Fruit fly (Drosophila melanogaster) whole organism, prepupa: ENCODE results near the gene Sodh2.
A peak's percentile ranks its signal among the peaks of the same experiment; 100 is the strongest.

Experiments
- CG10631 ChIP-seq: fragments of 200-800 bp; sonication (Bioruptor generic); optimal IDR thresholded peaks from 2 replicates; lab custom pipeline; 2016; ENCODE audit warnings: missing biosample characterization, missing genetic modification characterization
- CG10669 ChIP-seq: fragments of 200-800 bp; sonication (Bioruptor generic); optimal IDR thresholded peaks from 3 replicates; lab custom pipeline; 2018; ENCODE audit warnings: missing biosample characterization, mild to moderate bottlenecking, missing genetic modification characterization, moderate library complexity
- CG11762 ChIP-seq: fragments of 200-800 bp; sonication (Bioruptor generic); optimal IDR thresholded peaks from 3 replicates; lab custom pipeline; 2016; ENCODE audit warnings: missing biosample characterization, missing genetic modification characterization; ENCODE audit not compliant: insufficient read depth
- CG15336 ChIP-seq: fragments of 200-800 bp; sonication (Bioruptor generic); IDR thresholded peaks from 2 replicates; pipeline ENCODE4 v1.3.6; 2022; ENCODE audit warnings: missing biosample characterization, missing genetic modification characterization
- CG1621 ChIP-seq: fragments of 200-800 bp; sonication (Bioruptor generic); optimal IDR thresholded peaks from 3 replicates; lab custom pipeline; 2018; ENCODE audit warnings: missing biosample characterization, mild to moderate bottlenecking, missing genetic modification characterization
- CG16779 ChIP-seq: fragments of 200-800 bp; sonication (Bioruptor generic); optimal IDR thresholded peaks from 3 replicates; lab custom pipeline; 2017; ENCODE audit warnings: missing biosample characterization, mild to moderate bottlenecking, missing genetic modification characterization
- CG3032 ChIP-seq: fragments of 200-800 bp; optimal IDR thresholded peaks from 2 replicates; lab custom pipeline; 2019; ENCODE audit warnings: missing biosample characterization, mild to moderate bottlenecking, missing genetic modification characterization, moderate library complexity
- CG32006 ChIP-seq: fragments of 200-800 bp; sonication (Bioruptor generic); optimal IDR thresholded peaks from 3 replicates; lab custom pipeline; 2017; ENCODE audit warnings: missing biosample characterization, mild to moderate bottlenecking, missing genetic modification characterization
- CG34406 ChIP-seq: fragments of 200-800 bp; sonication (Bioruptor generic); optimal IDR thresholded peaks from 3 replicates; lab custom pipeline; 2016; ENCODE audit warnings: missing biosample characterization, missing genetic modification characterization
- CG6163 ChIP-seq: fragments of 200-800 bp; sonication (Bioruptor generic); IDR thresholded peaks from 3 replicates; pipeline ENCODE4 v1.3.6; 2022; ENCODE audit warnings: missing biosample characterization, missing genetic modification characterization
- CG6792 ChIP-seq: fragments of 200-800 bp; sonication (Bioruptor generic); optimal IDR thresholded peaks from 3 replicates; lab custom pipeline; 2016; ENCODE audit warnings: missing biosample characterization, missing genetic modification characterization
- CG6808 ChIP-seq: fragments of 200-800 bp; sonication (Bioruptor generic); optimal IDR thresholded peaks from 3 replicates; lab custom pipeline; 2017; ENCODE audit warnings: missing biosample characterization, missing genetic modification characterization, mild to moderate bottlenecking, moderate library complexity, missing genetic modification reagents
- CG8119 ChIP-seq: fragments of 200-800 bp; sonication (Bioruptor generic); IDR thresholded peaks from 3 replicates; pipeline ENCODE4 v1.3.6; 2022; ENCODE audit warnings: missing biosample characterization, missing genetic modification characterization
- CG8319 ChIP-seq: fragments of 200-800 bp; sonication (Bioruptor generic); optimal IDR thresholded peaks from 3 replicates; lab custom pipeline; 2016; ENCODE audit warnings: missing biosample characterization, missing genetic modification characterization
- CG8632 ChIP-seq: fragments of 200-800 bp; sonication (Bioruptor generic); optimal IDR thresholded peaks from 3 replicates; lab custom pipeline; 2016; ENCODE audit warnings: missing biosample characterization, missing genetic modification characterization
- CG9139 ChIP-seq: fragments of 200-800 bp; sonication (Bioruptor generic); optimal IDR thresholded peaks from 3 replicates; lab custom pipeline; 2017; ENCODE audit warnings: missing biosample characterization, mild to moderate bottlenecking, missing genetic modification characterization
- Eip78C ChIP-seq: fragments of 200-800 bp; sonication (Bioruptor generic); peaks from one replicate; lab custom pipeline; 2016; ENCODE audit warnings: missing biosample characterization, missing genetic modification characterization
- Eip93F ChIP-seq: fragments of 200-800 bp; sonication (Bioruptor generic); optimal IDR thresholded peaks from 2 replicates; lab custom pipeline; 2016; ENCODE audit warnings: missing biosample characterization, mild to moderate bottlenecking, missing genetic modification characterization
- Ets21C ChIP-seq: fragments of 200-800 bp; sonication (Bioruptor generic); optimal IDR thresholded peaks from 3 replicates; lab custom pipeline; 2016; ENCODE audit warnings: missing biosample characterization, missing genetic modification characterization
- Ets96B ChIP-seq: fragments of 200-800 bp; optimal IDR thresholded peaks from 2 replicates; lab custom pipeline; 2019; ENCODE audit warnings: missing biosample characterization, mild to moderate bottlenecking, missing genetic modification characterization, moderate library complexity
- Gug ChIP-seq: fragments of 200-800 bp; sonication (Bioruptor generic); IDR thresholded peaks from 2 replicates; pipeline ENCODE4 v1.3.6; 2022; ENCODE audit warnings: missing biosample characterization, missing genetic modification characterization
- Hr4 ChIP-seq: fragments of 200-800 bp; sonication (Bioruptor generic); optimal IDR thresholded peaks from 3 replicates; lab custom pipeline; 2016; ENCODE audit warnings: missing biosample characterization, missing genetic modification characterization
- Lpt ChIP-seq: fragments of 200-800 bp; sonication (Bioruptor generic); optimal IDR thresholded peaks from 3 replicates; lab custom pipeline; 2016; ENCODE audit warnings: missing biosample characterization, missing genetic modification characterization
- Met ChIP-seq: fragments of 200-800 bp; sonication (Bioruptor generic); optimal IDR thresholded peaks from 3 replicates; lab custom pipeline; 2016; ENCODE audit warnings: missing biosample characterization, missing genetic modification characterization
- Sox102F ChIP-seq: fragments of 200-800 bp; sonication (Bioruptor generic); optimal IDR thresholded peaks from 2 replicates; lab custom pipeline; 2016; ENCODE audit warnings: missing biosample characterization, mild to moderate bottlenecking, missing genetic modification characterization
- Sox14 ChIP-seq: fragments of 200-800 bp; sonication (Bioruptor generic); optimal IDR thresholded peaks from 3 replicates; lab custom pipeline; 2016; ENCODE audit warnings: missing biosample characterization, missing genetic modification characterization
- Sox15 ChIP-seq: fragments of 200-800 bp; sonication (Bioruptor generic); optimal IDR thresholded peaks from 3 replicates; lab custom pipeline; 2016; ENCODE audit warnings: missing biosample characterization, missing genetic modification characterization
- achi ChIP-seq: fragments of 200-800 bp; sonication (Bioruptor generic); optimal IDR thresholded peaks from 3 replicates; lab custom pipeline; 2016; ENCODE audit warnings: missing biosample characterization, missing genetic modification characterization
- acj6 ChIP-seq: fragments of 200-800 bp; sonication (Bioruptor generic); optimal IDR thresholded peaks from 3 replicates; lab custom pipeline; 2016; ENCODE audit warnings: missing biosample characterization, missing genetic modification characterization
- cyc ChIP-seq: fragments of 200-800 bp; sonication (Bioruptor generic); optimal IDR thresholded peaks from 3 replicates; lab custom pipeline; 2016; ENCODE audit warnings: missing biosample characterization, missing genetic modification characterization
- dac ChIP-seq: fragments of 200-800 bp; sonication (Bioruptor generic); optimal IDR thresholded peaks from 2 replicates; lab custom pipeline; 2017; ENCODE audit warnings: missing biosample characterization, mild to moderate bottlenecking, missing genetic modification characterization
- dsx ChIP-seq: fragments of 200-800 bp; optimal IDR thresholded peaks from 3 replicates; lab custom pipeline; 2019; ENCODE audit warnings: missing biosample characterization, mild to moderate bottlenecking, missing genetic modification characterization, moderate library complexity; ENCODE audit not compliant: poor library complexity, severe bottlenecking
- eg ChIP-seq: fragments of 200-800 bp; sonication (Bioruptor generic); IDR thresholded peaks from 3 replicates; pipeline ENCODE4 v1.3.6; 2022; ENCODE audit warnings: missing biosample characterization, missing genetic modification characterization
- esn ChIP-seq: fragments of 200-800 bp; sonication (Bioruptor generic); optimal IDR thresholded peaks from 2 replicates; lab custom pipeline; 2016; ENCODE audit warnings: missing biosample characterization, mild to moderate bottlenecking, missing genetic modification characterization, moderate library complexity
- fd59A ChIP-seq: fragments of 200-800 bp; sonication (Bioruptor generic); optimal IDR thresholded peaks from 2 replicates; lab custom pipeline; 2017; ENCODE audit warnings: missing biosample characterization, mild to moderate bottlenecking, missing genetic modification characterization, missing genetic modification reagents
- fkh ChIP-seq: fragments of 200-800 bp; sonication (Bioruptor generic); optimal IDR thresholded peaks from 3 replicates; lab custom pipeline; 2017; ENCODE audit warnings: missing biosample characterization, mild to moderate bottlenecking, missing genetic modification characterization, moderate library complexity
- lz ChIP-seq: fragments of 200-800 bp; sonication (Bioruptor generic); optimal IDR thresholded peaks from 3 replicates; lab custom pipeline; 2016; ENCODE audit warnings: missing biosample characterization, missing genetic modification characterization
- net ChIP-seq: fragments of 200-800 bp; sonication (Bioruptor generic); optimal IDR thresholded peaks from 3 replicates; lab custom pipeline; 2016; ENCODE audit warnings: missing biosample characterization, missing genetic modification characterization
- salr ChIP-seq, 2 experiments: fragments of 200-800 bp; sonication (Bioruptor generic); optimal IDR thresholded peaks; 3 replicates each; lab custom pipeline; 2016 to 2018; ENCODE audit warnings: missing biosample characterization in 2 of 2, missing genetic modification characterization in 2 of 2, mild to moderate bottlenecking in 1 of 2
- spab ChIP-seq: fragments of 200-800 bp; sonication (Bioruptor generic); optimal IDR thresholded peaks from 2 replicates; lab custom pipeline; 2017; ENCODE audit warnings: missing biosample characterization, mild to moderate bottlenecking, missing genetic modification characterization, missing genetic modification reagents
- ss ChIP-seq, 2 experiments: fragments of 200-800 bp; sonication (Bioruptor generic); optimal IDR thresholded peaks; 2 replicates in 1 of 2; 3 replicates in 1 of 2; lab custom pipeline; 2017 to 2018; ENCODE audit warnings: mild to moderate bottlenecking in 2 of 2, missing biosample characterization in 2 of 2, missing genetic modification characterization in 2 of 2, moderate library complexity in 1 of 2
- svp ChIP-seq: fragments of 200-800 bp; sonication (Bioruptor generic); peaks from one replicate; lab custom pipeline; 2016; ENCODE audit warnings: missing biosample characterization, missing genetic modification characterization
- topi ChIP-seq: fragments of 200-800 bp; sonication (Bioruptor generic); optimal IDR thresholded peaks from 3 replicates; lab custom pipeline; 2016; ENCODE audit warnings: missing biosample characterization, missing genetic modification characterization
- vri ChIP-seq: fragments of 200-800 bp; sonication (Bioruptor generic); optimal IDR thresholded peaks from 3 replicates; lab custom pipeline; 2016; ENCODE audit warnings: missing biosample characterization, mild to moderate bottlenecking, missing genetic modification characterization

The Sodh2 gene

DNA sequence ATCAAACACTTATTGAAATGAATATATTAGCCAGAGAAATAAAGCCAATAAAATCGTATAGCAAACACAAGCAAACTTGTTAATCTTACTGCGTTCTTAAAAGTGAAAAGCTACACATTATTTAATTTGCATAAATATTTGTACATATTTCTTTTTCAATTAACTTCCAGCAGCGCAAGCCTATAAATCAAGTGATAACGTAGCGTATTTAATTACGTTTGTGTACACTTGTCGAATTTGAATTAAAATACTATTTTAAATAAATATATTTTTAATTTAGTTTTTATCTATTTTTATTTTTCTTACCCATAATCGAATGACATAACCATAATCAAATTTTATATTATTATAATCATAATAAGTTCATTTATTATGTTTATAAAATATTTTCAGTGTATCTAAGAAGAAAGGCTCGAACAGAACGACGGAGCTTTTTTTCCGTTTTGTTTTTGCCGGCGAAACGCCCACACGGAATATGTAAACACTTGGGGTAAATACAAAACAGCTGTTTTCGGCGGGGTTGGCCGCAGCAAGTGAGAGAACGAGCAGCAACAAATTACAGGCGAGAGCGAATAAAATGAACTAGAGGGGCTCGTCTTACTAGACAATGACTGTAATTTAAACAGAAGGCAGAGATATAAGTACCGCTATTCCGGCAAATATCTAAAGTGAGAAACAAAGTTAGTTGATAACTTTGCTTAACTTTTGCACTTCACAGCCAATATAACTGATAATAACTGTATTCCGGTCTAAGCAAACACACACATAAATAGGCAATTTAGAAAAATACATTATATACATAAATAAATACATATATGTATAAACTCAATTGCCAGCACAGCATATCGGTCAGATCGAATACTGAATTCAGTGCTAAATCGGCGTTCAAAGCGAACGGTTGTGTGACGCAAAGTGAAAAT is at the start of gene Sodh2 (continued):
- peak; percentile 50 for TF ChIP-seq Eip93F (GFP tag; lab: Kevin White, UChicago)
- TF ChIP-seq fd59A (GFP tag; lab: Kevin White, UChicago): no peak
- TF ChIP-seq Sox14 (GFP tag; lab: Kevin White, UChicago): peak; percentile 50
- peak; percentile 97 for TF ChIP-seq fkh (GFP tag; lab: Kevin White, UChicago)
- peak; percentile 22 for TF ChIP-seq Met (GFP tag; lab: Kevin White, UChicago)
- peak; percentile 70 for TF ChIP-seq dsx (GFP tag; lab: Kevin White, UChicago)
- peak; percentile 58 for TF ChIP-seq Ets96B (tag; lab: Kevin White, UChicago)
- TF ChIP-seq CG32006: peak; percentile 63
- TF ChIP-seq Ets21C (GFP tag; lab: Kevin White, UChicago): peak; percentile 1
- peak; percentile 86 for TF ChIP-seq CG15336 (GFP tag; lab: Robert Waterston, UW)

DNA sequence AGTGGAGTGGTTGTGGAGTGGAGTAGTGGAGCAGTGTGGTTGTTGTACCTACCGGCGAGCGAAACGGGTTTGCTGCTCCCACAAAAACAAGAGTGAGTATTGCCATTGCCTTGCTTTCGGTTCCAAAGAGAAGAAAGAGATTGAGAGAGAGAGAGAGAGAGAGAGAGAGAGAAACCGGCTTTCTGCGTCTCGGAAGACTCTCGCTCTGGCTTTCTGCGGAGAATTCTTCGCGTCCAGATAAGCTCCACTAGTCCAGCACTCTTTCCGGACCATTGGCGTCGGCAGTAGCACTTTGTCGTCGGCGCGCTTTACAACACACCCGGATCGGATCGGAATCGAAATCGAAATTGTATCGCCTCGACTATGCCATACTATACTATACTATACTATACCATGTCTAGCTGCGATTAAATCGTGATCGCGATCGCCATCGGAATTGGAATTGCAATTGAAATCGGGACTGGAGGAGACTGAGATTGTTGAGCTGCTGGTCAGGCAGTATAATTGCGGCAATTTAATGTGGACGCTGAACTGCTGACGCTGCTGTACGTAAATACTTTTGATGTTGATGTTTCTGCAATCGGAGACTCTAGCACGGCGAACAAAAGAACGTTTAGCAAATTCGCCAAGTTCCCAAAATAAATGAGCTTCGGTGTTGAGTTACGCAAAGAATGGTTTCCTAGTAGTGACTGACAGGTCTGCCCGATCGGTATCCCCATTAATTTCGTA is 49.2 kb upstream of the Sodh2 start, which contains the start of gene Cad86C:
TSS of gene Cad86C (plus strand) at position 284 of the 729 bp plus-strand sequence.
- no peak for TF ChIP-seq Sox14 (GFP tag; lab: Kevin White, UChicago)
- TF ChIP-seq Met (GFP tag; lab: Kevin White, UChicago): no peak
- peak; percentile 17 for TF ChIP-seq CG10669 (GFP tag; lab: Kevin White, UChicago)
- no peak for TF ChIP-seq CG8632 (GFP tag; lab: Kevin White, UChicago)
- TF ChIP-seq Lpt (GFP tag; lab: Kevin White, UChicago): peak; percentile 48
- TF ChIP-seq cyc (GFP tag; lab: Kevin White, UChicago): no peak
- TF ChIP-seq CG15336 (GFP tag; lab: Robert Waterston, UW): peak; percentile 26; the same call in 1 of the 2 replicates
- TF ChIP-seq CG8119: peak; percentile 65; the same call in 2 of the 3 replicates
- TF ChIP-seq CG6163 (GFP tag; lab: Robert Waterston, UW): peak; percentile 56; the same call in 2 of the 3 replicates
- no peak for TF ChIP-seq svp (GFP tag; lab: Kevin White, UChicago)
- TF ChIP-seq Gug (GFP tag; lab: Robert Waterston, UW): no peak
- TF ChIP-seq CG8319: no peak
- TF ChIP-seq CG16779 (tag; lab: Kevin White, UChicago): peak; percentile 39
- TF ChIP-seq net (GFP tag; lab: Kevin White, UChicago): no peak
- no peak for TF ChIP-seq CG32006
- TF ChIP-seq vri (GFP tag; lab: Kevin White, UChicago): peak; percentile 11
- no peak for TF ChIP-seq CG34406 (GFP tag; lab: Kevin White, UChicago)
- no peak for TF ChIP-seq CG6792 (GFP tag; lab: Kevin White, UChicago)
- TF ChIP-seq dsx (GFP tag; lab: Kevin White, UChicago): peak; percentile 72
- TF ChIP-seq CG6808: peak; percentile 47
- no peak for TF ChIP-seq acj6 (GFP tag; lab: Kevin White, UChicago)
- no peak for TF ChIP-seq Sox15 (GFP tag; lab: Kevin White, UChicago)
- peak; percentile 12 for TF ChIP-seq fkh (GFP tag; lab: Kevin White, UChicago)
- no peak for TF ChIP-seq lz (GFP tag; lab: Kevin White, UChicago)
- TF ChIP-seq Hr4: no peak
- TF ChIP-seq CG3032 (tag; lab: Kevin White, UChicago): no peak
- peak; percentile 57 to 77 for TF ChIP-seq ss (GFP tag; optimal IDR thresholded peaks at IDR 0.05; lab: Kevin White, UChicago)
- no peak for TF ChIP-seq salr (GFP tag; optimal IDR thresholded peaks at IDR 0.05; lab: Kevin White, UChicago)
- no peak for TF ChIP-seq dac
- TF ChIP-seq eg (GFP tag; lab: Robert Waterston, UW): peak; percentile 35; the same call in 2 of the 3 replicates
- peak; percentile 63 for TF ChIP-seq CG1621 (tag; lab: Kevin White, UChicago)
- TF ChIP-seq Ets96B (tag; lab: Kevin White, UChicago): no peak
- TF ChIP-seq esn: peak; percentile 15
- no peak for TF ChIP-seq Ets21C (GFP tag; lab: Kevin White, UChicago)
- peak; percentile 33 for TF ChIP-seq topi (GFP tag; lab: Kevin White, UChicago)
- TF ChIP-seq spab (GFP tag; lab: Kevin White, UChicago): peak; percentile 24
- TF ChIP-seq CG9139 (GFP tag; lab: Kevin White, UChicago): peak; percentile 78
- TF ChIP-seq CG10631 (GFP tag; lab: Kevin White, UChicago): no peak
- TF ChIP-seq achi (GFP tag; lab: Kevin White, UChicago): no peak
- peak; percentile 85 for TF ChIP-seq Eip78C
- TF ChIP-seq Sox102F (GFP tag; lab: Kevin White, UChicago): peak; percentile 47
- TF ChIP-seq CG11762 (GFP tag; lab: Kevin White, UChicago): no peak
